Fruit fly (Drosophila melanogaster): ENCODE measurements around the gene NdufV3.

NdufV3 gene

DNA sequence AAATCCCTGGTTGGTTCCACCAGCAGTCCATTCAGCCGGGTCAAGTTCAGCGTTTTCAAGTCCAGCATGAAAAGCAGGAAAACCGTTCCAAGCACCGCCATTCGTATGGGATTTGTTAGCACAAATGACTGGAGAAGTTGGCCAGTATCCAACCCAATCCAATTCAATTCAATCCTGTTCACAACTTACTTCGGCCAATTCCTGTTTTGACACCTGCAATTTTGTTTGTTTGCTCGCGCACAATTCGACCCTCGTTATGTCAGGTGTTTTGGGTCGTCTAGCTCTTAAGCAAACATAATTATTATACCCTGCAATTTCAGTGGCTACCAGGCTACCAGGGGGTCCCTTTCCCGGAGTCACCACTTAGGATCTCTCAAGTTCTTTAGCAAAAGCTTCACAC, 38.7 kb upstream of the NdufV3 start, which contains the start of gene Ir10a:
TSS of gene Ir10a (minus strand) at position 101 of the 400 bp plus-strand sequence.
- TF ChIP-seq CG10669 (GFP tag; optimal IDR thresholded peaks at IDR 0.05), result no peak
- no peak for TF ChIP-seq CG3032 (tag; optimal IDR thresholded peaks at IDR 0.05)
- TF ChIP-seq Eip78C (GFP tag), result no peak
- TF ChIP-seq CG11762 (GFP tag; optimal IDR thresholded peaks at IDR 0.05; ENCODE audit: insufficient read depth), result no peak
- TF ChIP-seq CG9139 (GFP tag; optimal IDR thresholded peaks at IDR 0.05), result no peak

- TF ChIP-seq Hr39 (GFP tag; optimal IDR thresholded peaks at IDR 0.05) (no peak), Eip78C (GFP tag) (no peak), lz (GFP tag; optimal IDR thresholded peaks at IDR 0.05) (no peak), CG6854 (GFP tag; optimal IDR thresholded peaks at IDR 0.05) (no peak)
These were observed 29.9 kb upstream of the NdufV3 start for dm6 chrX:11319916-11320315.

DNA sequence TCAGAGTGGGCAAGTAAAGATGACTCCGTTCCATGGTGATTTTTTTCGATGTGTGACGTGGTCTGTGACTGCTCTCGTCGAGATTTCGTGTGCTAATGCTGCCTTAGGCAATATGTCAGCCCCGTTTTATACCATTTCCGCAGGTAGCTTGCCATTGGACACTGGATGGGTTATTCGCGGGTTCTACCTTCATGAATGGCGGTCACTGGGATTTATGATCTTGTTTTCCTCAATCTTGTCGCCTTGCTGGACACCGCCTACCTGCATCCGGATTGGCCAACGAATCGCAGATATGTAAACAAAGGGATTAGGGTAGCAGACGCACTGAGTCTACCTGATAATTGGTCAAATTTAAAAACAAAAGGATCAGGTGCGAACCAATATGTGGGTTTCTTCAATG, 27.5 kb upstream of the NdufV3 start, which contains the start of gene sisA:
TSS of gene sisA (minus strand) at position 101 of the 400 bp plus-strand sequence.
- TF ChIP-seq Lpt (GFP tag; optimal IDR thresholded peaks at IDR 0.05), result no peak
- TF ChIP-seq CG16779 (tag; optimal IDR thresholded peaks at IDR 0.05), result no peak
- TF ChIP-seq achi (GFP tag; optimal IDR thresholded peaks at IDR 0.05), result no peak
- TF ChIP-seq CG6792 (GFP tag; optimal IDR thresholded peaks at IDR 0.05), result no peak
- TF ChIP-seq CG7368 (GFP tag; optimal IDR thresholded peaks at IDR 0.05), result no peak
- TF ChIP-seq Ets96B (tag; optimal IDR thresholded peaks at IDR 0.05), result no peak
- no peak for TF ChIP-seq CG10669 (GFP tag; optimal IDR thresholded peaks at IDR 0.05)
- no peak for TF ChIP-seq CG3032 (tag; optimal IDR thresholded peaks at IDR 0.05)
- TF ChIP-seq svp (GFP tag), result no peak
- TF ChIP-seq CG34406 (GFP tag; optimal IDR thresholded peaks at IDR 0.05), result no peak
- no peak for TF ChIP-seq acj6 (GFP tag; optimal IDR thresholded peaks at IDR 0.05)
- no peak for TF ChIP-seq CG6163 (GFP tag; IDR thresholded peaks at IDR 0.05)
- no peak for TF ChIP-seq spab (GFP tag; optimal IDR thresholded peaks at IDR 0.05)
- no peak for TF ChIP-seq Gug (GFP tag; IDR thresholded peaks at IDR 0.05)
- TF ChIP-seq CG31627 (GFP tag; optimal IDR thresholded peaks at IDR 0.05), result no peak
- no peak for TF ChIP-seq cyc (GFP tag; optimal IDR thresholded peaks at IDR 0.05)
- TF ChIP-seq CG9139 (GFP tag; optimal IDR thresholded peaks at IDR 0.05), result no peak
- TF ChIP-seq CG6276 (GFP tag; optimal IDR thresholded peaks at IDR 0.05), result no peak
- TF ChIP-seq Met (GFP tag; optimal IDR thresholded peaks at IDR 0.05), result no peak
- no peak for TF ChIP-seq CG8319 (GFP tag; optimal IDR thresholded peaks at IDR 0.05)

dm6 chrX:11322659-11323058, 27.1 kb upstream of the NdufV3 start:
- TF ChIP-seq CG10631 (GFP tag; optimal IDR thresholded peaks at IDR 0.05) (no peak), ss (GFP tag; optimal IDR thresholded peaks at IDR 0.05) (no peak), cyc (GFP tag; optimal IDR thresholded peaks at IDR 0.05) (no peak), svp (GFP tag) (peak; percentile 81), CG6792 (GFP tag; optimal IDR thresholded peaks at IDR 0.05) (no peak), CG31627 (GFP tag; optimal IDR thresholded peaks at IDR 0.05) (no peak), Gug (GFP tag; IDR thresholded peaks at IDR 0.05) (no peak), CG11902 (GFP tag; optimal IDR thresholded peaks at IDR 0.05) (no peak), Blimp-1 (GFP tag; optimal IDR thresholded peaks at IDR 0.05) (no peak), Eip78C (GFP tag) (peak; percentile 32), Ets21C (GFP tag; optimal IDR thresholded peaks at IDR 0.05) (no peak), CG9139 (GFP tag; optimal IDR thresholded peaks at IDR 0.05) (no peak), topi (GFP tag; optimal IDR thresholded peaks at IDR 0.05) (no peak), Smox (GFP tag; optimal IDR thresholded peaks at IDR 0.05) (no peak), Eip93F (GFP tag; optimal IDR thresholded peaks at IDR 0.05) (no peak), CG6276 (GFP tag; optimal IDR thresholded peaks at IDR 0.05) (no peak), fkh (GFP tag; optimal IDR thresholded peaks at IDR 0.05) (peak; percentile 42), Sox102F (GFP tag; optimal IDR thresholded peaks at IDR 0.05) (no peak), CG1621 (tag; optimal IDR thresholded peaks at IDR 0.05) (no peak)
